Worm (Caenorhabditis elegans) whole organism, early embryonic: Measurements from ENCODE around the gene K02E7.10.

Experiments used
- B0310.2 ChIP-seq: sonication (generic microtip); optimal IDR thresholded peaks from 2 replicates; lab custom pipeline; 2016; ENCODE audit warnings: mild to moderate bottlenecking, missing genetic modification characterization, missing compliant biosample characterization
- F13C5.2 ChIP-seq: sonication (generic microtip); optimal IDR thresholded peaks from 2 replicates; lab custom pipeline; 2017; ENCODE audit warnings: mild to moderate bottlenecking, missing genetic modification characterization, inconsistent platforms, missing compliant biosample characterization
- aly-1 ChIP-seq: sonication (generic microtip); optimal IDR thresholded peaks from 2 replicates; lab custom pipeline; 2016; ENCODE audit warnings: missing genetic modification characterization, missing compliant biosample characterization
- ama-1 ChIP-seq: fragments of 150-350 bp; optimal IDR thresholded peaks from 2 replicates; lab custom pipeline; 2014
- ceh-13 ChIP-seq: fragments of 200-800 bp; sonication (Bioruptor generic); optimal IDR thresholded peaks from 2 replicates; lab custom pipeline; 2018; ENCODE audit warnings: mild to moderate bottlenecking, missing genetic modification characterization, missing compliant biosample characterization
- ceh-36 ChIP-seq: sonication (generic microtip); optimal IDR thresholded peaks from 2 replicates; lab custom pipeline; 2016; ENCODE audit warnings: missing genetic modification characterization, inconsistent platforms, missing compliant biosample characterization
- ets-7 ChIP-seq: sonication (generic microtip); optimal IDR thresholded peaks from 2 replicates; lab custom pipeline; 2016; ENCODE audit warnings: missing genotype, missing genetic modification characterization, missing compliant biosample characterization
- flt-1 ChIP-seq: fragments of 200-800 bp; sonication (Bioruptor generic); IDR thresholded peaks from 2 replicates; pipeline ENCODE4 v1.3.6; 2022; ENCODE audit warnings: missing genetic modification characterization, missing compliant biosample characterization
- hmbx-1 ChIP-seq: sonication (generic microtip); optimal IDR thresholded peaks from 2 replicates; lab custom pipeline; 2016; ENCODE audit warnings: mild to moderate bottlenecking, missing genetic modification characterization, missing compliant biosample characterization
- hmg-4 ChIP-seq: fragments of 200-800 bp; sonication (Bioruptor generic); optimal IDR thresholded peaks from 2 replicates; lab custom pipeline; 2018; ENCODE audit warnings: mild to moderate bottlenecking, missing genetic modification characterization, missing compliant biosample characterization
- hnd-1 ChIP-seq: sonication (generic microtip); optimal IDR thresholded peaks from 2 replicates; lab custom pipeline; 2016; ENCODE audit warnings: missing genetic modification characterization, missing compliant biosample characterization
- pes-1 ChIP-seq: fragments of 200-800 bp; sonication (Bioruptor generic); IDR thresholded peaks from 2 replicates; pipeline ENCODE4 v1.3.6; 2022; ENCODE audit warnings: missing genetic modification reagents, missing genetic modification characterization, missing compliant biosample characterization
- scrt-1 ChIP-seq: fragments of 200-800 bp; sonication (Bioruptor generic); IDR thresholded peaks from 2 replicates; pipeline ENCODE4 v1.3.6; 2022; ENCODE audit warnings: missing genetic modification characterization, missing compliant biosample characterization
- sea-1 ChIP-seq: fragments of 200-800 bp; sonication (Bioruptor generic); conservative IDR thresholded peaks from 2 replicates; pipeline ENCODE4 v1.3.6; 2022; ENCODE audit warnings: missing genetic modification characterization, missing compliant biosample characterization
- tbx-11 ChIP-seq: fragments of 200-800 bp; sonication (Bioruptor generic); IDR thresholded peaks from 2 replicates; pipeline ENCODE4 v1.3.6; 2022; ENCODE audit warnings: missing genetic modification characterization, missing compliant biosample characterization
- tbx-37 ChIP-seq: fragments of 200-800 bp; sonication (Bioruptor generic); conservative IDR thresholded peaks from 2 replicates; pipeline ENCODE4 v1.3.6; 2022; ENCODE audit warnings: missing genetic modification reagents, missing genetic modification characterization, missing compliant biosample characterization
- tra-4 ChIP-seq: sonication (generic microtip); optimal IDR thresholded peaks from 2 replicates; lab custom pipeline; 2017; ENCODE audit warnings: missing genetic modification characterization, missing compliant biosample characterization

K02E7.10 gene

ce11 chrII:1084899-1085298, 18.1 kb upstream of the K02E7.10 start:
- TF ChIP-seq hmg-4 (no peak), hmbx-1 (no peak), pes-1 (GFP tag; lab: Robert Waterston, UW) (no peak), ceh-13 (GFP tag; lab: Kevin White, UChicago) (no peak), B0310.2 (no peak), tra-4 (tag; lab: Kevin White, UChicago) (no peak), tbx-37 (GFP tag; lab: Robert Waterston, UW) (no peak), sea-1 (GFP tag; lab: Robert Waterston, UW) (no peak), scrt-1 (GFP tag; lab: Robert Waterston, UW) (no peak), F13C5.2 (tag; lab: Kevin White, UChicago) (no peak), ceh-36 (tag; lab: Kevin White, UChicago) (no peak), hnd-1 (tag; lab: Kevin White, UChicago) (no peak), ama-1 (lab: Kevin White, UChicago) (no peak), aly-1 (tag; lab: Kevin White, UChicago) (no peak), flt-1 (GFP tag; lab: Robert Waterston, UW) (no peak), ets-7 (tag; lab: Kevin White, UChicago) (no peak), tbx-11 (GFP tag; lab: Robert Waterston, UW) (no peak)

- TF ChIP-seq pes-1 (GFP tag; lab: Robert Waterston, UW) (no peak), hnd-1 (tag; lab: Kevin White, UChicago) (no peak), B0310.2 (no peak), ets-7 (tag; lab: Kevin White, UChicago) (no peak), ceh-36 (tag; lab: Kevin White, UChicago) (no peak), tbx-37 (GFP tag; lab: Robert Waterston, UW) (no peak), hmg-4 (no peak), aly-1 (tag; lab: Kevin White, UChicago) (no peak), scrt-1 (GFP tag; lab: Robert Waterston, UW) (no peak), hmbx-1 (no peak), tbx-11 (GFP tag; lab: Robert Waterston, UW) (no peak), tra-4 (tag; lab: Kevin White, UChicago) (no peak), sea-1 (GFP tag; lab: Robert Waterston, UW) (no peak), flt-1 (GFP tag; lab: Robert Waterston, UW) (no peak), ceh-13 (GFP tag; lab: Kevin White, UChicago) (no peak), F13C5.2 (tag; lab: Kevin White, UChicago) (no peak), ama-1 (lab: Kevin White, UChicago) (no peak)
These were observed 16.1 kb upstream of the K02E7.10 start, which contains the start of gene K02E7.1 for ce11 chrII:1082859-1083258. K02E7.1 (plus strand) TSS chrII:1083159.

- TF ChIP-seq tbx-37 (GFP tag; lab: Robert Waterston, UW): no peak
- TF ChIP-seq sea-1 (GFP tag; lab: Robert Waterston, UW): no peak
- no peak for TF ChIP-seq tra-4 (tag; lab: Kevin White, UChicago)
- TF ChIP-seq ama-1 (lab: Kevin White, UChicago): no peak
- no peak for TF ChIP-seq F13C5.2 (tag; lab: Kevin White, UChicago)
- no peak for TF ChIP-seq hmg-4
- no peak for TF ChIP-seq pes-1 (GFP tag; lab: Robert Waterston, UW)
- no peak for TF ChIP-seq ets-7 (tag; lab: Kevin White, UChicago)
- no peak for TF ChIP-seq scrt-1 (GFP tag; lab: Robert Waterston, UW)
- TF ChIP-seq hmbx-1: no peak
- TF ChIP-seq ceh-36 (tag; lab: Kevin White, UChicago): no peak
- no peak for TF ChIP-seq tbx-11 (GFP tag; lab: Robert Waterston, UW)
- no peak for TF ChIP-seq B0310.2
- no peak for TF ChIP-seq flt-1 (GFP tag; lab: Robert Waterston, UW)
- TF ChIP-seq ceh-13 (GFP tag; lab: Kevin White, UChicago): no peak
- TF ChIP-seq aly-1 (tag; lab: Kevin White, UChicago): no peak
- TF ChIP-seq hnd-1 (tag; lab: Kevin White, UChicago): no peak
These were observed 8.6 kb upstream of the K02E7.10 start, which contains the start of gene K02E7.11 for ce11 chrII:1075424-1075823. K02E7.11 (minus strand) TSS chrII:1075524.

- TF ChIP-seq tbx-37 (GFP tag; lab: Robert Waterston, UW): no peak
- TF ChIP-seq scrt-1 (GFP tag; lab: Robert Waterston, UW): no peak
- no peak for TF ChIP-seq tra-4 (tag; lab: Kevin White, UChicago)
- no peak for TF ChIP-seq ceh-13 (GFP tag; lab: Kevin White, UChicago)
- no peak for TF ChIP-seq hnd-1 (tag; lab: Kevin White, UChicago)
- TF ChIP-seq F13C5.2 (tag; lab: Kevin White, UChicago): no peak
These were observed 5.3 kb upstream of the K02E7.10 start, which contains the start of gene K02E7.4 for ce11 chrII:1072106-1072505. K02E7.4 (plus strand) TSS chrII:1072406.

- TF ChIP-seq tbx-37 (GFP tag; lab: Robert Waterston, UW) (no peak), pes-1 (GFP tag; lab: Robert Waterston, UW) (no peak), hmbx-1 (no peak), hnd-1 (tag; lab: Kevin White, UChicago) (no peak), flt-1 (GFP tag; lab: Robert Waterston, UW) (no peak), tra-4 (tag; lab: Kevin White, UChicago) (no peak), ets-7 (tag; lab: Kevin White, UChicago) (no peak), ceh-36 (tag; lab: Kevin White, UChicago) (no peak), ceh-13 (GFP tag; lab: Kevin White, UChicago) (no peak), hmg-4 (no peak), ama-1 (lab: Kevin White, UChicago) (no peak), F13C5.2 (tag; lab: Kevin White, UChicago) (no peak), aly-1 (tag; lab: Kevin White, UChicago) (no peak), sea-1 (GFP tag; lab: Robert Waterston, UW) (no peak), B0310.2 (no peak)
These were observed 4.6 kb upstream of the K02E7.10 start for ce11 chrII:1071432-1071831.

- no peak for TF ChIP-seq tbx-37 (GFP tag; lab: Robert Waterston, UW)
- TF ChIP-seq ceh-13 (GFP tag; lab: Kevin White, UChicago): no peak
- TF ChIP-seq ets-7 (tag; lab: Kevin White, UChicago): no peak
- TF ChIP-seq tra-4 (tag; lab: Kevin White, UChicago): no peak
- no peak for TF ChIP-seq aly-1 (tag; lab: Kevin White, UChicago)
- no peak for TF ChIP-seq B0310.2
- TF ChIP-seq pes-1 (GFP tag; lab: Robert Waterston, UW): no peak
- no peak for TF ChIP-seq hnd-1 (tag; lab: Kevin White, UChicago)
- no peak for TF ChIP-seq tbx-11 (GFP tag; lab: Robert Waterston, UW)
- no peak for TF ChIP-seq sea-1 (GFP tag; lab: Robert Waterston, UW)
- TF ChIP-seq ceh-36 (tag; lab: Kevin White, UChicago): no peak
- no peak for TF ChIP-seq hmbx-1
- no peak for TF ChIP-seq F13C5.2 (tag; lab: Kevin White, UChicago)
These were observed 4.1 kb upstream of the K02E7.10 start, which contains the start of gene K02E7.12 for ce11 chrII:1070875-1071274. K02E7.12 (plus strand) TSS chrII:1071175.
